Worm (Caenorhabditis elegans) whole organism, early embryonic: ENCODE data around the gene clh-5.

Experiments
- B0310.2 ChIP-seq: sonication (generic microtip); optimal IDR thresholded peaks from 2 replicates; lab custom pipeline; 2016; ENCODE audit warnings: mild to moderate bottlenecking, missing genetic modification characterization, missing compliant biosample characterization
- F13C5.2 ChIP-seq: sonication (generic microtip); optimal IDR thresholded peaks from 2 replicates; lab custom pipeline; 2017; ENCODE audit warnings: mild to moderate bottlenecking, missing genetic modification characterization, inconsistent platforms, missing compliant biosample characterization
- aly-1 ChIP-seq: sonication (generic microtip); optimal IDR thresholded peaks from 2 replicates; lab custom pipeline; 2016; ENCODE audit warnings: missing genetic modification characterization, missing compliant biosample characterization
- ama-1 ChIP-seq: fragments of 150-350 bp; optimal IDR thresholded peaks from 2 replicates; lab custom pipeline; 2014
- ceh-13 ChIP-seq: fragments of 200-800 bp; sonication (Bioruptor generic); optimal IDR thresholded peaks from 2 replicates; lab custom pipeline; 2018; ENCODE audit warnings: mild to moderate bottlenecking, missing genetic modification characterization, missing compliant biosample characterization
- ceh-36 ChIP-seq: sonication (generic microtip); optimal IDR thresholded peaks from 2 replicates; lab custom pipeline; 2016; ENCODE audit warnings: missing genetic modification characterization, inconsistent platforms, missing compliant biosample characterization
- ets-7 ChIP-seq: sonication (generic microtip); optimal IDR thresholded peaks from 2 replicates; lab custom pipeline; 2016; ENCODE audit warnings: missing genotype, missing genetic modification characterization, missing compliant biosample characterization
- flt-1 ChIP-seq: fragments of 200-800 bp; sonication (Bioruptor generic); IDR thresholded peaks from 2 replicates; pipeline ENCODE4 v1.3.6; 2022; ENCODE audit warnings: missing genetic modification characterization, missing compliant biosample characterization
- hmbx-1 ChIP-seq: sonication (generic microtip); optimal IDR thresholded peaks from 2 replicates; lab custom pipeline; 2016; ENCODE audit warnings: mild to moderate bottlenecking, missing genetic modification characterization, missing compliant biosample characterization
- hmg-4 ChIP-seq: fragments of 200-800 bp; sonication (Bioruptor generic); optimal IDR thresholded peaks from 2 replicates; lab custom pipeline; 2018; ENCODE audit warnings: mild to moderate bottlenecking, missing genetic modification characterization, missing compliant biosample characterization
- hnd-1 ChIP-seq: sonication (generic microtip); optimal IDR thresholded peaks from 2 replicates; lab custom pipeline; 2016; ENCODE audit warnings: missing genetic modification characterization, missing compliant biosample characterization
- pes-1 ChIP-seq: fragments of 200-800 bp; sonication (Bioruptor generic); IDR thresholded peaks from 2 replicates; pipeline ENCODE4 v1.3.6; 2022; ENCODE audit warnings: missing genetic modification reagents, missing genetic modification characterization, missing compliant biosample characterization
- scrt-1 ChIP-seq: fragments of 200-800 bp; sonication (Bioruptor generic); IDR thresholded peaks from 2 replicates; pipeline ENCODE4 v1.3.6; 2022; ENCODE audit warnings: missing genetic modification characterization, missing compliant biosample characterization
- sea-1 ChIP-seq: fragments of 200-800 bp; sonication (Bioruptor generic); conservative IDR thresholded peaks from 2 replicates; pipeline ENCODE4 v1.3.6; 2022; ENCODE audit warnings: missing genetic modification characterization, missing compliant biosample characterization
- tbx-11 ChIP-seq: fragments of 200-800 bp; sonication (Bioruptor generic); IDR thresholded peaks from 2 replicates; pipeline ENCODE4 v1.3.6; 2022; ENCODE audit warnings: missing genetic modification characterization, missing compliant biosample characterization
- tbx-37 ChIP-seq: fragments of 200-800 bp; sonication (Bioruptor generic); conservative IDR thresholded peaks from 2 replicates; pipeline ENCODE4 v1.3.6; 2022; ENCODE audit warnings: missing genetic modification reagents, missing genetic modification characterization, missing compliant biosample characterization
- tra-4 ChIP-seq: sonication (generic microtip); optimal IDR thresholded peaks from 2 replicates; lab custom pipeline; 2017; ENCODE audit warnings: missing genetic modification characterization, missing compliant biosample characterization

clh-5 gene

ce11 chrII:9076098-9076879 lies 22.1 kb downstream of the clh-5 start:
- TF ChIP-seq hmbx-1 (tag; lab: Kevin White, UChicago) (no peak), ama-1 (lab: Kevin White, UChicago) (no peak), tbx-37 (no peak), flt-1 (GFP tag; lab: Robert Waterston, UW) (no peak), ets-7 (tag; lab: Kevin White, UChicago) (no peak), ceh-36 (tag; lab: Kevin White, UChicago) (no peak), hmg-4 (GFP tag; lab: Kevin White, UChicago) (no peak), ceh-13 (GFP tag; lab: Kevin White, UChicago) (no peak)

ce11 chrII:9074492-9074891 lies 23.9 kb downstream of the clh-5 start:
- no peak for TF ChIP-seq B0310.2 (tag; lab: Kevin White, UChicago)
- TF ChIP-seq ets-7 (tag; lab: Kevin White, UChicago), result no peak
- no peak for TF ChIP-seq ceh-13 (GFP tag; lab: Kevin White, UChicago)
- TF ChIP-seq hnd-1 (tag; lab: Kevin White, UChicago), result no peak
- TF ChIP-seq sea-1 (GFP tag; lab: Robert Waterston, UW), result no peak
- no peak for TF ChIP-seq pes-1 (GFP tag; lab: Robert Waterston, UW)
- TF ChIP-seq flt-1 (GFP tag; lab: Robert Waterston, UW), result no peak
- TF ChIP-seq F13C5.2 (tag; lab: Kevin White, UChicago), result no peak
- TF ChIP-seq aly-1 (tag; lab: Kevin White, UChicago), result no peak
- TF ChIP-seq scrt-1 (GFP tag; lab: Robert Waterston, UW), result no peak
- TF ChIP-seq hmg-4 (GFP tag; lab: Kevin White, UChicago), result no peak
- no peak for TF ChIP-seq ama-1 (lab: Kevin White, UChicago)
- TF ChIP-seq tbx-11, result no peak
- TF ChIP-seq ceh-36 (tag; lab: Kevin White, UChicago), result no peak
- TF ChIP-seq hmbx-1 (tag; lab: Kevin White, UChicago), result no peak
- no peak for TF ChIP-seq tra-4
- no peak for TF ChIP-seq tbx-37

DNA sequence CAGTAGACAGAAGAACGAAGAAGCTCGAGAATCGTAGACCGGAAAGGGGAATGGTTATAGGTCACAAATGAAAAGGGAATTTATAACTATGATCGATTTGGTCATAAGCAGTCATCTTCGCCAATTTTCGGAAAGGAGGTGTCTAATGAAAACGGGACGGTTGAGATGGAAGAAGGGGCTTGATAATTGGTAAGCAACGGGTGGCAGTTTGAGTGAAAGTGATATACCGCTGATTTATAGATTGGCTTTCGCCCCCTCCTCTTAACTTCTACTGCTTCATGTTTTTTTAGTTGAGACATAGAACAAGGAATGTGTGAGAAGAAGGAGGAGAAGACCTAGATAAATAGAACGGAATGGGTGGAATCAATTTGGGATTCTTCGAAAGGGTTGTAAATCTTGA lies 25.6 kb downstream of the clh-5 start:
- TF ChIP-seq F13C5.2 (tag; lab: Kevin White, UChicago), result no peak
- no peak for TF ChIP-seq sea-1 (GFP tag; lab: Robert Waterston, UW)
- TF ChIP-seq tbx-37, result no peak
- no peak for TF ChIP-seq tra-4
- no peak for TF ChIP-seq flt-1 (GFP tag; lab: Robert Waterston, UW)
- TF ChIP-seq hmbx-1 (tag; lab: Kevin White, UChicago), result no peak
- TF ChIP-seq aly-1 (tag; lab: Kevin White, UChicago), result no peak
- TF ChIP-seq ceh-36 (tag; lab: Kevin White, UChicago), result no peak
- no peak for TF ChIP-seq hnd-1 (tag; lab: Kevin White, UChicago)
- no peak for TF ChIP-seq ets-7 (tag; lab: Kevin White, UChicago)
- no peak for TF ChIP-seq B0310.2 (tag; lab: Kevin White, UChicago)

- no peak for TF ChIP-seq tra-4
These were observed 27.7 kb downstream of the clh-5 start, which contains the start of gene T24B8.4 for ce11 chrII:9070740-9071139. T24B8.4 (minus strand) TSS chrII:9070840.

ce11 chrII:9069836-9070235 lies 28.6 kb downstream of the clh-5 start:
- TF ChIP-seq hmbx-1 (tag; lab: Kevin White, UChicago) (no peak), B0310.2 (tag; lab: Kevin White, UChicago) (no peak), hnd-1 (tag; lab: Kevin White, UChicago) (no peak), ceh-36 (tag; lab: Kevin White, UChicago) (no peak), ama-1 (lab: Kevin White, UChicago) (no peak), tbx-37 (no peak), hmg-4 (GFP tag; lab: Kevin White, UChicago) (no peak), tbx-11 (no peak), ets-7 (tag; lab: Kevin White, UChicago) (no peak), pes-1 (GFP tag; lab: Robert Waterston, UW) (no peak), F13C5.2 (tag; lab: Kevin White, UChicago) (no peak), tra-4 (no peak), aly-1 (tag; lab: Kevin White, UChicago) (no peak), scrt-1 (GFP tag; lab: Robert Waterston, UW) (no peak)

DNA sequence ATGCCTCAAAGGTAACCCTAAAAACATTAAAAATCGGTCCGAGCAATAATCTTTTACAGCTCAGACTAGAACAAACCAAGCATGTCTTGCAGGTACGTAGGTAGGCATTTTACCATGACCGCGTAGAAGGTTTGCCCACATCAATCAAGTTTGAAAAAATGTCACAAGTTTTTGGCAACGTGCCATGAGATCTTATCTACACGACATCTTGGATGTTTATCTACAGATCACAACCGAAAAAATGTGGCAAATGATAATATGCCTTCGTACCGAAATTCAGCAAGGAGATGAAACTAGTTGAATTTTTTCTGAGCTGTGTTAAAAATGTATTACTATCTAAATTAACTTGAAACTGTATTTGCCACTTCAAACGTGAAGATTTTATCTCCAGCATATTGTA lies 34.0 kb downstream of the clh-5 start:
- no peak for TF ChIP-seq hmg-4 (GFP tag; lab: Kevin White, UChicago)
- no peak for TF ChIP-seq ceh-36 (tag; lab: Kevin White, UChicago)
- TF ChIP-seq F13C5.2 (tag; lab: Kevin White, UChicago), result no peak
- no peak for TF ChIP-seq tra-4
- TF ChIP-seq pes-1 (GFP tag; lab: Robert Waterston, UW), result no peak
- no peak for TF ChIP-seq B0310.2 (tag; lab: Kevin White, UChicago)
- no peak for TF ChIP-seq tbx-37
- TF ChIP-seq flt-1 (GFP tag; lab: Robert Waterston, UW), result no peak
- TF ChIP-seq tbx-11, result no peak

- peak; percentile 46; the same call in 1 of the 2 replicates for TF ChIP-seq pes-1 (GFP tag; lab: Robert Waterston, UW)
- TF ChIP-seq sea-1 (GFP tag; lab: Robert Waterston, UW), result no peak
These were observed 35.1 kb downstream of the clh-5 start for ce11 chrII:9063350-9063749.
